Worm (Caenorhabditis elegans) whole organism, L2 larva: Measurements from ENCODE around the gene F56C9.10.

Experiments used
- Y55F3AM.14 ChIP-seq: fragments of 200-800 bp; sonication (Bioruptor generic); optimal IDR thresholded peaks from 2 replicates; lab custom pipeline; 2018; ENCODE audit warnings: mild to moderate bottlenecking, missing genetic modification characterization, missing compliant biosample characterization
- ceh-16 ChIP-seq: fragments of 150-350 bp; optimal IDR thresholded peaks from 2 replicates; lab custom pipeline; 2014; ENCODE audit warnings: missing biosample characterization, missing genetic modification characterization
- ceh-82 ChIP-seq: fragments of 150-350 bp; optimal IDR thresholded peaks from 2 replicates; lab custom pipeline; 2014; ENCODE audit warnings: missing biosample characterization, missing genetic modification characterization
- elt-3 ChIP-seq: sonication (generic microtip); optimal IDR thresholded peaks from 2 replicates; lab custom pipeline; 2017; ENCODE audit warnings: missing biosample characterization, missing genetic modification characterization
- nhr-11 ChIP-seq: fragments of 150-350 bp; optimal IDR thresholded peaks from 2 replicates; lab custom pipeline; 2014; ENCODE audit warnings: missing biosample characterization, missing genetic modification characterization
- nhr-237 ChIP-seq: fragments of 150-350 bp; optimal IDR thresholded peaks from 2 replicates; lab custom pipeline; 2014; ENCODE audit warnings: missing biosample characterization, missing genetic modification characterization
- sem-4 ChIP-seq: fragments of 150-350 bp; optimal IDR thresholded peaks from 2 replicates; lab custom pipeline; 2014; ENCODE audit warnings: missing biosample characterization, missing genetic modification reagents, missing genetic modification characterization
- skn-1 ChIP-seq: sonication (generic microtip); optimal IDR thresholded peaks from 2 replicates; lab custom pipeline; 2017; ENCODE audit warnings: missing biosample characterization, missing genetic modification characterization
- unc-39 ChIP-seq: fragments of 150-350 bp; optimal IDR thresholded peaks from 2 replicates; lab custom pipeline; 2014; ENCODE audit warnings: missing biosample characterization, missing genetic modification characterization

ce11 chrIII:7376143-7376802, 41.2 kb upstream of the F56C9.10 start:
- TF ChIP-seq nhr-237 (no peak), Y55F3AM.14 (GFP tag; lab: Kevin White, UChicago) (peak; percentile 66), skn-1 (tag; lab: Kevin White, UChicago) (peak; percentile 16), sem-4 (peak; percentile 70), ceh-82 (no peak), elt-3 (no peak), ceh-16 (no peak), nhr-11 (no peak), unc-39 (tag; lab: Kevin White, UChicago) (no peak)
